Fruit fly (Drosophila melanogaster) whole organism, embryonic: Measurements from ENCODE around the gene CG13070.
A peak's percentile ranks its signal among the peaks of the same experiment; 100 is the strongest.

Experiments used
- ATbp ChIP-seq: fragments of 200-800 bp; sonication (Bioruptor generic); optimal IDR thresholded peaks from 2 replicates; lab custom pipeline; 2017; ENCODE audit warnings: missing biosample characterization, mild to moderate bottlenecking, missing genetic modification characterization, missing genetic modification reagents
- B-H1 ChIP-seq: fragments of 200-800 bp; sonication (Bioruptor generic); IDR thresholded peaks from 3 replicates; pipeline ENCODE4 v1.3.6; 2022; ENCODE audit warnings: missing biosample characterization, missing genetic modification characterization
- B-H2 ChIP-seq: fragments of 200-800 bp; sonication (Bioruptor generic); optimal IDR thresholded peaks from 2 replicates; lab custom pipeline; 2018; ENCODE audit warnings: missing biosample characterization, mild to moderate bottlenecking, missing genetic modification characterization
- CG10321 ChIP-seq: fragments of 200-800 bp; sonication (Bioruptor generic); IDR thresholded peaks from 2 replicates; pipeline ENCODE4 v1.3.6; 2022; ENCODE audit warnings: missing biosample characterization, missing genetic modification characterization
- CG10462 ChIP-seq: fragments of 200-800 bp; sonication (Bioruptor generic); optimal IDR thresholded peaks from 2 replicates; lab custom pipeline; 2016; ENCODE audit warnings: missing biosample characterization, missing genetic modification characterization
- CG10959 ChIP-seq: fragments of 200-800 bp; sonication (Bioruptor generic); IDR thresholded peaks from 2 replicates; pipeline ENCODE4 v1.3.6; 2022; ENCODE audit warnings: missing biosample characterization, missing genetic modification characterization
- CG12071 ChIP-seq: fragments of 200-800 bp; sonication (Bioruptor generic); optimal IDR thresholded peaks from 3 replicates; lab custom pipeline; 2018; ENCODE audit warnings: missing biosample characterization, mild to moderate bottlenecking, missing genetic modification characterization
- CG1233 ChIP-seq: fragments of 200-800 bp; sonication (Bioruptor generic); optimal IDR thresholded peaks from 4 replicates; lab custom pipeline; 2018; ENCODE audit warnings: missing biosample characterization, mild to moderate bottlenecking, missing genetic modification characterization
- CG14667 ChIP-seq: fragments of 200-800 bp; sonication (Bioruptor generic); IDR thresholded peaks from 2 replicates; pipeline ENCODE4 v1.3.6; 2022; ENCODE audit warnings: missing biosample characterization, missing genetic modification characterization
- CG15073 ChIP-seq: fragments of 200-800 bp; sonication (Bioruptor generic); optimal IDR thresholded peaks from 2 replicates; lab custom pipeline; 2016; ENCODE audit warnings: missing biosample characterization, missing genetic modification characterization
- CG15696 ChIP-seq: fragments of 200-800 bp; sonication (Bioruptor generic); optimal IDR thresholded peaks from 2 replicates; lab custom pipeline; 2019; ENCODE audit warnings: missing biosample characterization, mild to moderate bottlenecking, missing genetic modification characterization, moderate library complexity
- CG16815 ChIP-seq: fragments of 200-800 bp; sonication (Bioruptor generic); optimal IDR thresholded peaks from 3 replicates; lab custom pipeline; 2017; ENCODE audit warnings: missing biosample characterization, mild to moderate bottlenecking, missing genetic modification characterization
- CG16863 ChIP-seq: fragments of 200-800 bp; sonication (Bioruptor generic); optimal IDR thresholded peaks from 3 replicates; lab custom pipeline; 2016; ENCODE audit warnings: missing biosample characterization, missing genetic modification characterization
- CG17361 ChIP-seq: fragments of 200-800 bp; sonication (Bioruptor generic); IDR thresholded peaks from 3 replicates; pipeline ENCODE4 v1.3.6; 2022; ENCODE audit warnings: missing biosample characterization, missing genetic modification characterization
- CG3163 ChIP-seq: fragments of 200-800 bp; sonication (Bioruptor generic); optimal IDR thresholded peaks from 3 replicates; lab custom pipeline; 2016; ENCODE audit warnings: missing biosample characterization, missing genetic modification characterization
- CG4328 ChIP-seq: fragments of 200-800 bp; sonication (Bioruptor generic); optimal IDR thresholded peaks from 3 replicates; lab custom pipeline; 2017; ENCODE audit warnings: missing biosample characterization, missing genetic modification reagents, missing genetic modification characterization
- CG6854 ChIP-seq: fragments of 200-800 bp; sonication (Bioruptor generic); optimal IDR thresholded peaks from 3 replicates; lab custom pipeline; 2017; ENCODE audit warnings: missing biosample characterization, mild to moderate bottlenecking, missing genetic modification characterization
- CG7745 ChIP-seq: fragments of 200-800 bp; sonication (Bioruptor generic); optimal IDR thresholded peaks from 2 replicates; lab custom pipeline; 2018; ENCODE audit warnings: missing biosample characterization, mild to moderate bottlenecking, missing genetic modification characterization, moderate library complexity
- CG7839 ChIP-seq: fragments of 200-800 bp; sonication (Bioruptor generic); optimal IDR thresholded peaks from 3 replicates; lab custom pipeline; 2018; ENCODE audit warnings: missing biosample characterization, mild to moderate bottlenecking, missing genetic modification characterization, moderate library complexity
- CG7928 ChIP-seq: fragments of 200-800 bp; sonication (Bioruptor generic); optimal IDR thresholded peaks from 2 replicates; lab custom pipeline; 2017; ENCODE audit warnings: missing biosample characterization, mild to moderate bottlenecking, missing genetic modification characterization
- CG8765 ChIP-seq: fragments of 200-800 bp; sonication (Bioruptor generic); IDR thresholded peaks from 2 replicates; pipeline ENCODE4 v1.3.6; 2022; ENCODE audit warnings: missing biosample characterization, missing genetic modification characterization
- CG9215 ChIP-seq: fragments of 200-800 bp; sonication (Bioruptor generic); IDR thresholded peaks from 2 replicates; pipeline ENCODE4 v1.3.6; 2022; ENCODE audit warnings: missing biosample characterization, missing genetic modification characterization
- CG9727 ChIP-seq: fragments of 200-800 bp; sonication (Bioruptor generic); optimal IDR thresholded peaks from 3 replicates; lab custom pipeline; 2017; ENCODE audit warnings: missing biosample characterization, mild to moderate bottlenecking, missing genetic modification characterization
- CTCF ChIP-seq: fragments of 200-800 bp; sonication (Bioruptor generic); optimal IDR thresholded peaks from 2 replicates; lab custom pipeline; 2017; ENCODE audit warnings: missing biosample characterization, mild to moderate bottlenecking, missing genetic modification characterization, moderate library complexity
- D19B ChIP-seq: fragments of 200-800 bp; sonication (Bioruptor generic); optimal IDR thresholded peaks from 2 replicates; lab custom pipeline; 2017; ENCODE audit warnings: missing biosample characterization, mild to moderate bottlenecking, missing genetic modification characterization
- Dref ChIP-seq: fragments of 200-800 bp; sonication (Bioruptor generic); IDR thresholded peaks from 2 replicates; pipeline ENCODE4 v1.3.6; 2022; ENCODE audit warnings: missing biosample characterization, missing genetic modification characterization
- ERR ChIP-seq: fragments of 200-800 bp; sonication (Bioruptor generic); optimal IDR thresholded peaks from 2 replicates; lab custom pipeline; 2016; ENCODE audit warnings: missing biosample characterization, missing genetic modification characterization
- Hmx ChIP-seq: fragments of 200-800 bp; sonication (Bioruptor generic); optimal IDR thresholded peaks from 2 replicates; lab custom pipeline; 2016; ENCODE audit warnings: missing biosample characterization, missing genetic modification characterization
- Hr51 ChIP-seq, 2 experiments: fragments of 200-800 bp; sonication (Bioruptor generic); optimal IDR thresholded peaks; 2 replicates in 1 of 2; 3 replicates in 1 of 2; lab custom pipeline; 2016 to 2018; ENCODE audit warnings: missing biosample characterization in 2 of 2, missing genetic modification characterization in 2 of 2, mild to moderate bottlenecking in 1 of 2, moderate library complexity in 1 of 2
- Jarid2 ChIP-seq: fragments of 200-800 bp; sonication (Bioruptor generic); optimal IDR thresholded peaks from 3 replicates; lab custom pipeline; 2017; ENCODE audit warnings: mild to moderate bottlenecking, missing biosample characterization, missing genetic modification reagents, missing genetic modification characterization
- Lpt ChIP-seq: fragments of >200 bp; optimal IDR thresholded peaks from 2 replicates; lab custom pipeline; 2018; ENCODE audit warnings: missing biosample characterization, missing genetic modification characterization
- Mes4 ChIP-seq: fragments of 200-800 bp; sonication (Bioruptor generic); optimal IDR thresholded peaks from 2 replicates; lab custom pipeline; 2016; ENCODE audit warnings: missing biosample characterization, missing genetic modification characterization
- Rfx ChIP-seq: fragments of 200-800 bp; sonication (Bioruptor generic); IDR thresholded peaks from 2 replicates; pipeline ENCODE4 v1.3.6; 2022; ENCODE audit warnings: missing biosample characterization, missing genetic modification characterization
- Stat92E ChIP-seq, 3 experiments: fragments of >200 bp in 2 of 3; fragments of 200-800 bp in 1 of 3; sonication (Bioruptor generic) in 1 of 3; optimal IDR thresholded peaks; 2 replicates each; lab custom pipeline; 2017 to 2019; ENCODE audit warnings: missing biosample characterization in 3 of 3, missing genetic modification characterization in 3 of 3, mild to moderate bottlenecking in 1 of 3, moderate library complexity in 1 of 3
- Xbp1 ChIP-seq: fragments of 200-800 bp; sonication (Bioruptor generic); optimal IDR thresholded peaks from 3 replicates; lab custom pipeline; 2016; ENCODE audit warnings: missing biosample characterization, mild to moderate bottlenecking, missing genetic modification characterization
- YL-1 ChIP-seq: fragments of 200-800 bp; sonication (Bioruptor generic); optimal IDR thresholded peaks from 3 replicates; lab custom pipeline; 2017; ENCODE audit warnings: missing biosample characterization, mild to moderate bottlenecking, missing genetic modification characterization
- ab ChIP-seq: fragments of 200-800 bp; sonication (Bioruptor generic); optimal IDR thresholded peaks from 2 replicates; lab custom pipeline; 2016; ENCODE audit warnings: missing biosample characterization, missing genetic modification characterization
- cad ChIP-seq: fragments of >200 bp; optimal IDR thresholded peaks from 2 replicates; lab custom pipeline; 2017; ENCODE audit warnings: missing biosample characterization, missing genetic modification characterization
- chm ChIP-seq: fragments of 200-800 bp; sonication (Bioruptor generic); IDR thresholded peaks from 2 replicates; pipeline ENCODE4 v1.3.6; 2022; ENCODE audit warnings: missing biosample characterization, missing genetic modification characterization
- emc ChIP-seq: fragments of 200-800 bp; sonication (Bioruptor generic); optimal IDR thresholded peaks from 2 replicates; lab custom pipeline; 2016; ENCODE audit warnings: missing biosample characterization, missing genetic modification characterization
- fd3F ChIP-seq: fragments of 200-800 bp; sonication (Bioruptor generic); optimal IDR thresholded peaks from 2 replicates; lab custom pipeline; 2018; ENCODE audit warnings: missing biosample characterization, mild to moderate bottlenecking, missing genetic modification characterization, moderate library complexity
- fd64A ChIP-seq: fragments of 200-800 bp; sonication (Bioruptor generic); optimal IDR thresholded peaks from 3 replicates; lab custom pipeline; 2018; ENCODE audit warnings: missing biosample characterization, mild to moderate bottlenecking, missing genetic modification characterization
- grau ChIP-seq: fragments of 200-800 bp; optimal IDR thresholded peaks from 3 replicates; lab custom pipeline; 2019; ENCODE audit warnings: missing biosample characterization, mild to moderate bottlenecking, missing genetic modification characterization, moderate library complexity
- gsb-n ChIP-seq: fragments of 200-800 bp; sonication (Bioruptor generic); optimal IDR thresholded peaks from 3 replicates; lab custom pipeline; 2018; ENCODE audit warnings: missing biosample characterization, mild to moderate bottlenecking, missing genetic modification characterization
- jigr1 ChIP-seq: fragments of 200-800 bp; sonication (Bioruptor generic); IDR thresholded peaks from 3 replicates; pipeline ENCODE4 v1.3.6; 2022; ENCODE audit warnings: missing biosample characterization, missing genetic modification characterization
- nerfin-2 ChIP-seq: fragments of 200-800 bp; sonication (Bioruptor generic); IDR thresholded peaks from 2 replicates; pipeline ENCODE4 v1.3.6; 2022; ENCODE audit warnings: missing biosample characterization, missing genetic modification characterization; ENCODE audit not compliant: partially characterized antibody
- nom ChIP-seq: fragments of 200-800 bp; sonication (Bioruptor generic); optimal IDR thresholded peaks from 2 replicates; lab custom pipeline; 2017; ENCODE audit warnings: missing biosample characterization, missing genetic modification characterization, mild to moderate bottlenecking, moderate library complexity, missing genetic modification reagents
- pros ChIP-seq: fragments of 200-800 bp; sonication (Bioruptor generic); optimal IDR thresholded peaks from 3 replicates; lab custom pipeline; 2019; ENCODE audit warnings: missing biosample characterization, mild to moderate bottlenecking, missing genetic modification characterization, moderate library complexity
- repo ChIP-seq: fragments of 200-800 bp; sonication (Bioruptor generic); optimal IDR thresholded peaks from 2 replicates; lab custom pipeline; 2016; ENCODE audit warnings: missing biosample characterization, missing genetic modification characterization
- run ChIP-seq: fragments of 200-800 bp; sonication (Bioruptor generic); optimal IDR thresholded peaks from 3 replicates; lab custom pipeline; 2018; ENCODE audit warnings: missing biosample characterization, mild to moderate bottlenecking, missing genetic modification characterization
- seq ChIP-seq: fragments of 200-800 bp; sonication (Bioruptor generic); IDR thresholded peaks from 2 replicates; pipeline ENCODE4 v1.3.6; 2022; ENCODE audit warnings: missing biosample characterization, missing genetic modification characterization
- sqz ChIP-seq: fragments of 200-800 bp; sonication (Bioruptor generic); optimal IDR thresholded peaks from 3 replicates; lab custom pipeline; 2018; ENCODE audit warnings: missing biosample characterization, mild to moderate bottlenecking, missing genetic modification characterization

CG13070 gene

DNA sequence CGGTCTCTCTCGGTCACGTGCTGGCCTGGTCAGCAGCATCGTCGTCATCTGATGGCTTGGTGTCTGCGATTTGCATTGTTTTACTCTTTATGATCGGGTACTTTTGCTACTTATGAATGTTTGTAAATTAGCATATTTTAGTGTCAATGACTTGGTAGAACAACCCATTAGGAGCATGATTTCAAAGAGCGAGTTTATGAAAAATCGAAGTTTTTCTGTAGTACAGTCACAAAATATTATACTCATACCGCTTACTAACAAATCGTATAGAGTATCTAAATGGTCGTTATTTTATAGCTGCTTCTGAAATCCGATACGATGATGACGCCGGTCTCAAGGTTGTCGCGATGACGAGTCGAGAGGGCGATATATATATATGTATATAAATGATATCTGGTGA is 23.1 kb downstream of the CG13070 start (continued):
- TF ChIP-seq ERR (GFP tag; lab: Kevin White, UChicago) (no peak), CG10959 (GFP tag; lab: Robert Waterston, UW) (no peak), CG3163 (GFP tag; lab: Kevin White, UChicago) (no peak), CG12071 (GFP tag; lab: Kevin White, UChicago) (peak; percentile 31), CG4328 (GFP tag; lab: Kevin White, UChicago) (no peak), emc (GFP tag; lab: Kevin White, UChicago) (no peak), Mes4 (no peak), CG9727 (no peak), Jarid2 (no peak), D19B (GFP tag; lab: Kevin White, UChicago) (no peak), CG10462 (GFP tag; lab: Kevin White, UChicago) (no peak), YL-1 (GFP tag; lab: Kevin White, UChicago) (no peak), gsb-n (no peak), fd3F (GFP tag; lab: Kevin White, UChicago) (peak; percentile 7), Lpt (no peak), sqz (GFP tag; lab: Kevin White, UChicago) (no peak), CTCF (no peak), cad (no peak), CG6854 (GFP tag; lab: Kevin White, UChicago) (no peak), nerfin-2 (GFP tag; lab: Robert Waterston, UW) (no peak), grau (peak; percentile 35), CG16863 (no peak), CG7928 (no peak), chm (GFP tag; lab: Robert Waterston, UW) (no peak), repo (no peak), CG16815 (GFP tag; lab: Kevin White, UChicago) (no peak), CG15696 (tag; lab: Kevin White, UChicago) (no peak), CG7745 (no peak), CG10321 (no peak), Hr51 (GFP tag; optimal IDR thresholded peaks at IDR 0.05; lab: Kevin White, UChicago) (peak in 1 of 2 experiments; percentile 67), seq (GFP tag; lab: Robert Waterston, UW) (no peak), ab (no peak), pros (GFP tag; lab: Kevin White, UChicago) (no peak), CG7839 (tag; lab: Kevin White, UChicago) (peak; percentile 48), nom (peak; percentile 46), Hmx (GFP tag; lab: Kevin White, UChicago) (no peak), Xbp1 (GFP tag; lab: Kevin White, UChicago) (peak; percentile 10), B-H1 (GFP tag; lab: Robert Waterston, UW) (no peak), jigr1 (GFP tag; lab: Robert Waterston, UW) (no peak), CG14667 (GFP tag; lab: Robert Waterston, UW) (no peak), run (tag; lab: Kevin White, UChicago) (peak; percentile 6), Stat92E (GFP tag; optimal IDR thresholded peaks at IDR 0.05; lab: Kevin White, UChicago) (no peak), CG15073 (GFP tag; lab: Kevin White, UChicago) (no peak), CG1233 (GFP tag; lab: Kevin White, UChicago) (no peak), CG17361 (GFP tag; lab: Robert Waterston, UW) (no peak), Dref (GFP tag; lab: Robert Waterston, UW) (no peak), CG8765 (GFP tag; lab: Robert Waterston, UW) (no peak), ATbp (GFP tag; lab: Kevin White, UChicago) (no peak), CG9215 (GFP tag; lab: Robert Waterston, UW) (no peak), B-H2 (GFP tag; lab: Kevin White, UChicago) (no peak), fd64A (GFP tag; lab: Kevin White, UChicago) (no peak), Rfx (no peak)
